Worm (Caenorhabditis elegans) whole organism, L2 larva: ENCODE results near the gene nlp-33.
"Not testable (repeated sequence)": the region's sequence is repeated elsewhere in the genome, so short reads cannot be mapped to it uniquely, and the experiment has no call there.

Experiments used
- C34F6.9 ChIP-seq: fragments of 150-350 bp; optimal IDR thresholded peaks from 2 replicates; lab custom pipeline; 2014; ENCODE audit warnings: missing biosample characterization, missing genetic modification characterization
- F13H6.1 ChIP-seq: sonication (generic microtip); optimal IDR thresholded peaks from 2 replicates; lab custom pipeline; 2016; ENCODE audit warnings: missing genetic modification characterization, missing compliant biosample characterization
- R02D3.7 ChIP-seq: fragments of 150-350 bp; optimal IDR thresholded peaks from 2 replicates; lab custom pipeline; 2014; ENCODE audit warnings: missing biosample characterization, missing genetic modification characterization
- Y55F3AM.14 ChIP-seq: fragments of 200-800 bp; sonication (Bioruptor generic); optimal IDR thresholded peaks from 2 replicates; lab custom pipeline; 2018; ENCODE audit warnings: mild to moderate bottlenecking, missing genetic modification characterization, missing compliant biosample characterization
- ama-1 ChIP-seq: fragments of 150-350 bp; optimal IDR thresholded peaks from 2 replicates; lab custom pipeline; 2018; ENCODE audit warnings: inconsistent platforms
- blmp-1 ChIP-seq: sonication (generic microtip); optimal IDR thresholded peaks from 2 replicates; lab custom pipeline; 2017; ENCODE audit warnings: missing genetic modification characterization, mild to moderate bottlenecking, missing compliant biosample characterization, antibody characterized with exemption, moderate library complexity; ENCODE audit not compliant: insufficient read depth
- crh-2 ChIP-seq: sonication (generic microtip); optimal IDR thresholded peaks from 2 replicates; lab custom pipeline; 2017; ENCODE audit warnings: missing biosample characterization, missing genetic modification characterization
- egl-27 ChIP-seq: sonication (generic microtip); optimal IDR thresholded peaks from 3 replicates; lab custom pipeline; 2017; ENCODE audit warnings: missing biosample characterization, missing genetic modification reagents, missing genetic modification characterization
- elt-1 ChIP-seq: fragments of 150-350 bp; optimal IDR thresholded peaks from 2 replicates; lab custom pipeline; 2014; ENCODE audit warnings: missing biosample characterization, missing genetic modification characterization
- elt-3 ChIP-seq: sonication (generic microtip); optimal IDR thresholded peaks from 2 replicates; lab custom pipeline; 2017; ENCODE audit warnings: missing biosample characterization, missing genetic modification characterization
- fos-1 ChIP-seq: fragments of 150-350 bp; optimal IDR thresholded peaks from 2 replicates; lab custom pipeline; 2014; ENCODE audit warnings: missing biosample characterization, missing genetic modification characterization
- lsy-2 ChIP-seq, 2 experiments: fragments of 150-350 bp in 1 of 2; sonication (generic microtip) in 1 of 2; optimal IDR thresholded peaks; 2 replicates each; lab custom pipeline; 2014 to 2017; ENCODE audit warnings: missing biosample characterization in 2 of 2, missing genetic modification characterization in 2 of 2
- mdl-1 ChIP-seq, 2 experiments: fragments of 150-350 bp in 1 of 2; sonication (generic microtip) in 1 of 2; optimal IDR thresholded peaks; 2 replicates each; lab custom pipeline; 2017; ENCODE audit warnings: missing biosample characterization in 2 of 2, missing genetic modification characterization in 2 of 2
- nhr-12 ChIP-seq: fragments of 150-350 bp; optimal IDR thresholded peaks from 2 replicates; lab custom pipeline; 2014; ENCODE audit warnings: missing biosample characterization, missing genetic modification characterization
- nhr-129 ChIP-seq: fragments of 150-350 bp; optimal IDR thresholded peaks from 2 replicates; lab custom pipeline; 2014; ENCODE audit warnings: missing biosample characterization, missing genetic modification characterization
- nhr-23 ChIP-seq: fragments of 150-350 bp; optimal IDR thresholded peaks from 2 replicates; lab custom pipeline; 2014; ENCODE audit warnings: missing biosample characterization, missing genetic modification reagents, missing genetic modification characterization
- nhr-237 ChIP-seq: fragments of 150-350 bp; optimal IDR thresholded peaks from 2 replicates; lab custom pipeline; 2014; ENCODE audit warnings: missing biosample characterization, missing genetic modification characterization
- nhr-6 ChIP-seq: fragments of 150-350 bp; optimal IDR thresholded peaks from 2 replicates; lab custom pipeline; 2014; ENCODE audit warnings: missing biosample characterization, missing genetic modification characterization
- sem-4 ChIP-seq: fragments of 150-350 bp; optimal IDR thresholded peaks from 2 replicates; lab custom pipeline; 2014; ENCODE audit warnings: missing biosample characterization, missing genetic modification reagents, missing genetic modification characterization
- sma-3 ChIP-seq: sonication (generic microtip); optimal IDR thresholded peaks from 2 replicates; lab custom pipeline; 2016; ENCODE audit warnings: missing genetic modification reagents, missing genetic modification characterization, missing compliant biosample characterization
- sma-9 ChIP-seq, 2 experiments: fragments of 150-350 bp in 1 of 2; sonication (generic microtip) in 1 of 2; optimal IDR thresholded peaks; 2 replicates each; lab custom pipeline; 2014 to 2016; ENCODE audit warnings: missing genetic modification characterization in 2 of 2, mild to moderate bottlenecking in 1 of 2, missing biosample characterization in 1 of 2, missing compliant biosample characterization in 1 of 2, missing genetic modification reagents in 1 of 2, moderate library complexity in 1 of 2
- snpc-4 ChIP-seq: fragments of 150-350 bp; optimal IDR thresholded peaks from 2 replicates; lab custom pipeline; 2014; ENCODE audit warnings: missing biosample characterization, missing genetic modification characterization
- unc-55 ChIP-seq: fragments of 150-350 bp; sonication (generic microtip); optimal IDR thresholded peaks from 3 replicates; lab custom pipeline; 2014; ENCODE audit warnings: missing biosample characterization, missing genetic modification reagents, missing genetic modification characterization
- zag-1 ChIP-seq: fragments of 150-350 bp; optimal IDR thresholded peaks from 2 replicates; lab custom pipeline; 2014; ENCODE audit warnings: missing biosample characterization, missing genetic modification characterization

nlp-33 gene

DNA sequence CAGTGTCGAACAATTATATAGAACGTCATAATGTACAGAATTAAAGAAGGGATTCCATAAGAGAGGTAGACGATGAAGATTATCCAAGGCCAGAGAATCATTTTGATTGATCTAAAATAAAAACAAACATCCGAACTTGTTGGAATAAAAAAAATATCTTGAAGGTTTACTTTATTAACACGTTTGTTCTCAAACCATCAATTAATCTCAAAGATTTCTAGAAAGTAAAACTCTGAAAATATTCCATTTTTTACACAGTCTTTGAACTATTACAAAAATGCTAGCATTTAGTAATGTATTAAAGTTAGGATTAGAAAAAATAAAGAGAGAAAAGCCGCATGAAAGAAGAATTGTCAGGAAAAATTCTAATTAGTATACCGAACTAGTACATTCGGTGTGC lies 17.3 kb downstream of the nlp-33 start, which contains the start of gene srg-40:
TSS of gene srg-40 (minus strand) at position 101 of the 400 bp plus-strand sequence.
- no peak for TF ChIP-seq zag-1 (tag; lab: Kevin White, UChicago)
- TF ChIP-seq elt-1 (tag; lab: Kevin White, UChicago): no peak
- TF ChIP-seq nhr-12 (tag; lab: Kevin White, UChicago): no peak
- no peak for TF ChIP-seq blmp-1 (tag; lab: Kevin White, UChicago)
- TF ChIP-seq R02D3.7 (tag; lab: Kevin White, UChicago): no peak
- no peak for TF ChIP-seq C34F6.9 (tag; lab: Kevin White, UChicago)
- TF ChIP-seq mdl-1 (tag; optimal IDR thresholded peaks at IDR 0.05; lab: Kevin White, UChicago): no peak

DNA sequence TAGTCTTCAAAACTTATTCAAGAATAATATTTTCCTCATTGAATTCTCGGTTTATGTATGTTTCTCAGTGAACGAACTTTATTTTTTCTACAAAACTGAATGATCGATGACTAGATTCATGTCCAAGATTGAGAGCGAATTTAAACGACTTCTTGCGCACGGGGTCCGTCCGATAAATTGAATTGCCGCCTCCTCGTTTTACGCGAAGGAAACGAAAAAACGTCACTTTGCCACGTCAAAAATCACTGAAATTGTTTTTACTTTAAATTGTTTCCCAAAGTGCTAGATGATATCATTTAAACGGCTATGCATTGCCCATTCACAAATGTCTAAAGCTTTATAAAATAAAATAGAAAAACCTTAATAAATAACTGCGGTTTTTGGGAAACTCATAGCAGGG lies 20.6 kb downstream of the nlp-33 start:
- TF ChIP-seq egl-27 (tag; lab: Kevin White, UChicago) (no peak), sem-4 (peak; percentile 9)

DNA sequence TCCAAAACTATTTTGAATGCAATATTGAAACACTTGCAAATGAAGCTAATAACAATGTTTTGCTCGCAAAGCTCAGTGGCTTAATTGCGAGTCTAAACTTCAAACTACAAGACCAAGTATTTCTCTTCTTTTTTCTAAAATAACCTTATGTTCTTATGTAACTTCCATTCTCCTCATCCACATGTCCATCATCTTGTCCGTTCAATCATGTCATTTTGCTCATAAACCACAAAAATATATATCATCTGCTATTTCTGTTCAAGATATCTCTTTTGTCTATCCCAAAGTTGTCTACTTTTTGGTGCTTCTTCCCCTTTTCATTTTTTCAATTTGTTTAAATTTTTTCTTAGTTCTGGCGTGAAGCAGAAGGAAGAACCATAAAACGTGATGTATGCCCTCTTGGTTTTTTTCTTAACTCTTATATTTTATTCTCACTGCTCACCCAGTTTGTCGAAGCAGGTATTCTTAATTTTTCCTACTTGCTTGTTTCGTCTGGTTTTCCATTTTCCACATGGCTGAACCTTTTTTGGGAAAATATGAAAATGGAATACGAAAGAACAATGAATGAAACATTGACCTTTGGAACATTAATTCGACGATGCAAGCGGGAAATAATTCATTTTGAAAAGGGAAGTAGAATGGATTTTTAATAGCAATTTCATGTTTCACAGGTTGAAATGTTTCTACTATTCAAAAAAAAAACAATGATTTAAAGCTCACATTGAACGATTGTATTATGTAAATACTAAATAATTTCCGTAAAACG lies 23.6 kb downstream of the nlp-33 start:
- no peak for TF ChIP-seq crh-2
- TF ChIP-seq unc-55 (GFP tag; lab: Kevin White, UChicago): no peak
- TF ChIP-seq lsy-2 (tag; optimal IDR thresholded peaks at IDR 0.05; lab: Kevin White, UChicago): no peak
- no peak for TF ChIP-seq elt-3

DNA sequence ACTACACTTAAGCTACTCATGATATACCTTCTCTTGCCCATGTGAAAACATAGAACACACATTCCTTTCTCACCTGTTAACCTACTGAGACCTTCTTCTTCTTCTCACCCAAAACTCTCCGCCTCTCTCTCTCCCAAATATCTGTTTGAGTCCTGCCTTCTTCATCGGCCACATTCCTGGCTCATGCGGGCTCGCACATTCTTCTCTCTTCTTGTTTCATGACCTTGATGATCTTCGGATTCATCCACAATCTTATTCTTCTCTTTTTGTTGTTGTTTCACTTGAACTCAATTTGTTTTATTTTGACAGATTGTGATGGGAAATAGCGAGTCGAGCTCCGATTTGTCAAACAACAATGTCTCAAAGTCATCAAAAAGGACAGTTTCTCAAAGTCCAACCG lies 24.8 kb downstream of the nlp-33 start, which contains the start of gene T19C4.5:
TSS of gene T19C4.5 (plus strand) at position 308 of the 400 bp plus-strand sequence.
- TF ChIP-seq nhr-23 (tag; lab: Kevin White, UChicago) (no peak), sma-3 (GFP tag; lab: Kevin White, UChicago) (no peak), F13H6.1 (tag; lab: Kevin White, UChicago) (peak; percentile 6), nhr-129 (tag; lab: Kevin White, UChicago) (peak; percentile 16), ama-1 (lab: Kevin White, UChicago) (no peak), nhr-6 (tag; lab: Kevin White, UChicago) (no peak), C34F6.9 (tag; lab: Kevin White, UChicago) (peak; percentile 16)
- TF ChIP-seq, all 48 proteins: peak for 3

DNA sequence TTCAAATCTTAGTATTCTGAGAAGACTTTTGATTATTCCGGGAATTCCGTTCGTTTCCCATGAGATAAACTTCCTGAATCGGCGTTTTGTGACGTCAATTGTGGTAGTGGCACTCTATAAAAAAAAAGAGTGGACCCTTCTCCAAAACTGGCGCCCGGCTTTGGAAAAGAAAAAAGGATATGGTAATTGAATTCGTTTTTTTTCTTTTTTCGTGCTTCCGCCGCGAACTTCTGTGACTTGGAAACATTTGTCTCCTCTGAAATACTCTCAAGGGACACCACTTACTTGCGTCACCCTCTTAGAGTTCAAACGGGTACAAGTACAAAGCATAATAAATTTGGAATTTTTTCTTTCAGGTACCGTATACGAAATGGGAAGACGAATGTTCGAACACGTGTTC lies 25.5 kb downstream of the nlp-33 start:
- TF ChIP-seq sma-9 (GFP tag; optimal IDR thresholded peaks at IDR 0.05; lab: Kevin White, UChicago) (peak; percentile 36), sma-9 (tag; optimal IDR thresholded peaks at IDR 0.05; lab: Kevin White, UChicago) (no peak), nhr-237 (tag; lab: Kevin White, UChicago) (no peak), F13H6.1 (tag; lab: Kevin White, UChicago) (peak; percentile 2)

DNA sequence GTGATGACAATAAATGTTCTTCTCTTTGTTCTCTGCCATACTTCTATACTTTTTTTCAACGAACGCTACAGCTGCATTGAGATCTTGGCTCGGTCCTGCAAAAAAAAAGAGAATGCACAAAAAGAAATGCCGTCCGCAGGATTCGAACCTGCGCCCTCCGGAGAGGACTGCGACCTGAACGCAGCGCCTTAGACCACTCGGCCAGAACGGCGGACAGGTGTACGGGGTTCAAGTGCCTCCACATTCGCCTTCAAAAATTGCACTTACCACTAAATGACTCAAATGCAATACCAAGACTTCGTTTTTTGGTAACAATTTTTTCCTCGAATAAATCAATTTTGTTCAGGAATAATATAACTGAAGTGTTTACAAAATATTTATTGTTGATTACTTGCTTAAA lies 27.5 kb downstream of the nlp-33 start:
- no peak for TF ChIP-seq C34F6.9 (tag; lab: Kevin White, UChicago)
- peak; percentile 52 for TF ChIP-seq sma-9 (GFP tag; optimal IDR thresholded peaks at IDR 0.05; lab: Kevin White, UChicago)
- no peak for TF ChIP-seq sma-9 (tag; optimal IDR thresholded peaks at IDR 0.05; lab: Kevin White, UChicago)
- peak in 1 of 2 experiments; percentile 25 for TF ChIP-seq lsy-2 (tag; optimal IDR thresholded peaks at IDR 0.05; lab: Kevin White, UChicago)
- TF ChIP-seq Y55F3AM.14 (GFP tag; lab: Kevin White, UChicago): peak; percentile 47
- peak; percentile 26 for TF ChIP-seq nhr-129 (tag; lab: Kevin White, UChicago)
- peak; percentile 8 for TF ChIP-seq crh-2
- no peak for TF ChIP-seq elt-1 (tag; lab: Kevin White, UChicago)
- peak; percentile 95 for TF ChIP-seq snpc-4 (tag; lab: Kevin White, UChicago)

DNA sequence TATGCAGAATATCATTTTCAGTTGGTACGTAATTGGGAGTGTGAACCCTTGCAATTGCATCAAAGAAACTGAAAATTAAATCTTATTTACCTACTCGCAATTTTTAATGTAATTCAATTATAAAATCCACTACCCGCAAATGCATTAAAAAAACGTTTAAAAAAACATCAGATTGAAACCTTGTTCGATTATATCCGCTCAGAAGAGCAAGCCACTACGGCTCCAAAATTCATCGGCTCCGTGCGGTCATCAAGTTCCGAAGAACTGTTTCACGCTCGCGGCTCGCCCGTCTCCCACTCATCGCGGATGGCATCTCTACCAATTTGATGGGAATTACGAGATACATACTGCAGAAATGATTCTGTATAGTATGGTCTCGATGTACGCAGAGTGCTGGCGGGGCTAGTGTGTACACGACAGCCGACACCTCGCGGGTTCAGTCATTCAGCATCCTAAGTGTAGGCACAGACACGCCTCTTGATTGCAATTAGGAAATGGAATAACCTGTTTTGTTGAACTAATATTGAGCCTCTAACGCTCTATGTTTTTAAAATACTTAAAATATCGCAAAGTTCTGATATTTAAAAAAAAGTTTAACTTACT lies 28.3 kb downstream of the nlp-33 start:
- TF ChIP-seq crh-2 (peak; percentile 18), sma-9 (GFP tag; optimal IDR thresholded peaks at IDR 0.05; lab: Kevin White, UChicago) (peak; percentile 82), sma-3 (GFP tag; lab: Kevin White, UChicago) (peak; percentile 56), fos-1 (peak; percentile 5), snpc-4 (tag; lab: Kevin White, UChicago) (peak; percentile 94)
- TF ChIP-seq sma-9 (tag; optimal IDR thresholded peaks at IDR 0.05; lab: Kevin White, UChicago): not testable (repeated sequence)
